Worm (Caenorhabditis elegans): Measurements from ENCODE around the gene K07H8.2.

The K07H8.2 gene

ce11 chrIV:8333554-8333953 lies 42.2 kb downstream of the K07H8.2 start:
- TF ChIP-seq ztf-23 (GFP tag; IDR thresholded peaks at IDR 0.05): no peak
- no peak for TF ChIP-seq ztf-29 (GFP tag; IDR thresholded peaks at IDR 0.05)
- no peak for TF ChIP-seq med-1 (GFP tag; optimal IDR thresholded peaks at IDR 0.05; ENCODE audit: insufficient read depth)
- no peak for TF ChIP-seq tab-1 (GFP tag; IDR thresholded peaks at IDR 0.05)
- TF ChIP-seq cog-1 (tag; optimal IDR thresholded peaks at IDR 0.05): no peak
- TF ChIP-seq flt-1 (GFP tag; IDR thresholded peaks at IDR 0.05): no peak
- no peak for TF ChIP-seq ref-1 (GFP tag; conservative IDR thresholded peaks at IDR 0.05)

ce11 chrIV:8333954-8333987 lies 42.4 kb downstream of the K07H8.2 start, which contains the start of gene his-31:
TSS of gene his-31 (minus strand) at chrIV:8333983.
- TF ChIP-seq ztf-23 (GFP tag; IDR thresholded peaks at IDR 0.05) (no peak), cog-1 (tag; optimal IDR thresholded peaks at IDR 0.05) (no peak), ztf-29 (GFP tag; IDR thresholded peaks at IDR 0.05) (no peak), tab-1 (GFP tag; IDR thresholded peaks at IDR 0.05) (no peak), T22C8.4 (GFP tag; IDR thresholded peaks at IDR 0.05) (no peak), klf-2 (GFP tag; conservative IDR thresholded peaks at IDR 0.05) (no peak), med-1 (GFP tag; optimal IDR thresholded peaks at IDR 0.05; ENCODE audit: insufficient read depth) (no peak), ref-1 (GFP tag; conservative IDR thresholded peaks at IDR 0.05) (no peak)

- TF ChIP-seq ztf-29 (GFP tag; IDR thresholded peaks at IDR 0.05) (peak; percentile 14; the same call in 1 of the 2 replicates), flt-1 (GFP tag; IDR thresholded peaks at IDR 0.05) (peak; percentile 86), klf-2 (GFP tag; conservative IDR thresholded peaks at IDR 0.05) (no peak), cog-1 (tag; optimal IDR thresholded peaks at IDR 0.05) (peak; percentile 87)
Measured at ce11 chrIV:8333988-8334863, 42.9 kb downstream of the K07H8.2 start, which contains the start of gene his-32. TSS of gene his-32 (plus strand) at chrIV:8334305.

ce11 chrIV:8339636-8340035 lies 48.3 kb downstream of the K07H8.2 start, which contains the start of gene lgc-6:
TSS of gene lgc-6 (plus strand) at chrIV:8339936.
- TF ChIP-seq klf-2 (GFP tag; conservative IDR thresholded peaks at IDR 0.05): no peak
- TF ChIP-seq T22C8.4 (GFP tag; IDR thresholded peaks at IDR 0.05): no peak
- TF ChIP-seq flt-1 (GFP tag; IDR thresholded peaks at IDR 0.05): no peak
- no peak for TF ChIP-seq med-1 (GFP tag; optimal IDR thresholded peaks at IDR 0.05; ENCODE audit: insufficient read depth)
- TF ChIP-seq tab-1 (GFP tag; IDR thresholded peaks at IDR 0.05): no peak
- no peak for TF ChIP-seq ref-1 (GFP tag; conservative IDR thresholded peaks at IDR 0.05)

ce11 chrIV:8342385-8342784 lies 51.1 kb downstream of the K07H8.2 start, which contains the start of gene lgc-5:
TSS of gene lgc-5 (plus strand) at chrIV:8342685.
- TF ChIP-seq med-1 (GFP tag; optimal IDR thresholded peaks at IDR 0.05; ENCODE audit: insufficient read depth) (no peak), ref-1 (GFP tag; conservative IDR thresholded peaks at IDR 0.05) (no peak), T22C8.4 (GFP tag; IDR thresholded peaks at IDR 0.05) (no peak)

All from whole organism, midembryonic.